Worm (Caenorhabditis elegans): Measurements from ENCODE around the gene nlp-53.

DNA sequence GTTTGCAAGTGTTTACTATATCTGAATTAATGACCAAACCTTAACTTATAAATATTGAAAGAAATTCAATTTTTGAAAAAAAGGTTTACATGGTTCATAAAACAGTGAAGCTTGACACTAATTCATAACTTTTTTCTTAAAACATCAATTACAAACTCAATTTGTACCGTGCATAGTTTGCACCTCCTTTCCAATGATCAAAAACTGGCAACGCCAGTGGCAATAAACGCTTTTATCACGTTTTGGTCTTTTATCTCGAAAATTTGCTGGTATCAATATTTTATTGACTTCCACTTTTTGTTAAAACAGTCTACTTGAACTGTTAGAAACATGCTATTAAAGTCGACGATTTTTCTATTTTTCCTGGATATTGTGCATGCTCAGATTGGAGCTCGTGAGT, 40.2 kb upstream of the nlp-53 start, which contains the start of gene F54B11.11:
- no peak for TF ChIP-seq ceh-22 (tag; optimal IDR thresholded peaks at IDR 0.05)
- TF ChIP-seq ztf-16 (tag; optimal IDR thresholded peaks at IDR 0.05): no peak
- no peak for TF ChIP-seq ama-1 (optimal IDR thresholded peaks at IDR 0.05)
- no peak for TF ChIP-seq madf-2 (tag; optimal IDR thresholded peaks at IDR 0.05)
- TF ChIP-seq unc-42 (tag; optimal IDR thresholded peaks at IDR 0.05): no peak
- TF ChIP-seq sdc-2 (tag; optimal IDR thresholded peaks at IDR 0.05): no peak
- TF ChIP-seq hlh-30 (tag; optimal IDR thresholded peaks at IDR 0.05; ENCODE audit: insufficient read depth): no peak
- TF ChIP-seq elt-2 (tag; optimal IDR thresholded peaks at IDR 0.05): no peak
- no peak for TF ChIP-seq pha-4 (tag; optimal IDR thresholded peaks at IDR 0.05)
- no peak for TF ChIP-seq fkh-10 (GFP tag; optimal IDR thresholded peaks at IDR 0.05)
- TF ChIP-seq nhr-11 (tag; optimal IDR thresholded peaks at IDR 0.05): no peak

Data from whole organism, late embryonic.